Fruit fly (Drosophila melanogaster) whole organism, prepupa: ENCODE data around the gene ZC3H3.

ENCODE experiments used
- CG10669 ChIP-seq: fragments of 200-800 bp; sonication (Bioruptor generic); optimal IDR thresholded peaks from 3 replicates; lab custom pipeline; 2018; ENCODE audit warnings: missing biosample characterization, mild to moderate bottlenecking, missing genetic modification characterization, moderate library complexity
- CG11762 ChIP-seq: fragments of 200-800 bp; sonication (Bioruptor generic); optimal IDR thresholded peaks from 3 replicates; lab custom pipeline; 2016; ENCODE audit warnings: missing biosample characterization, missing genetic modification characterization; ENCODE audit not compliant: insufficient read depth
- CG11902 ChIP-seq: fragments of 200-800 bp; sonication (Bioruptor generic); optimal IDR thresholded peaks from 3 replicates; lab custom pipeline; 2016; ENCODE audit warnings: missing biosample characterization, missing genetic modification characterization
- CG15336 ChIP-seq: fragments of 200-800 bp; sonication (Bioruptor generic); IDR thresholded peaks from 2 replicates; pipeline ENCODE4 v1.3.6; 2022; ENCODE audit warnings: missing biosample characterization, missing genetic modification characterization
- CG1621 ChIP-seq: fragments of 200-800 bp; sonication (Bioruptor generic); optimal IDR thresholded peaks from 3 replicates; lab custom pipeline; 2018; ENCODE audit warnings: missing biosample characterization, mild to moderate bottlenecking, missing genetic modification characterization
- CG16779 ChIP-seq: fragments of 200-800 bp; sonication (Bioruptor generic); optimal IDR thresholded peaks from 3 replicates; lab custom pipeline; 2017; ENCODE audit warnings: missing biosample characterization, mild to moderate bottlenecking, missing genetic modification characterization
- CG31627 ChIP-seq: fragments of 200-800 bp; sonication (Bioruptor generic); optimal IDR thresholded peaks from 3 replicates; lab custom pipeline; 2016; ENCODE audit warnings: missing biosample characterization, missing genetic modification characterization
- CG32006 ChIP-seq: fragments of 200-800 bp; sonication (Bioruptor generic); optimal IDR thresholded peaks from 3 replicates; lab custom pipeline; 2017; ENCODE audit warnings: missing biosample characterization, mild to moderate bottlenecking, missing genetic modification characterization
- CG34406 ChIP-seq: fragments of 200-800 bp; sonication (Bioruptor generic); optimal IDR thresholded peaks from 3 replicates; lab custom pipeline; 2016; ENCODE audit warnings: missing biosample characterization, missing genetic modification characterization
- CG3919 ChIP-seq: fragments of 200-800 bp; sonication (Bioruptor generic); optimal IDR thresholded peaks from 3 replicates; lab custom pipeline; 2016; ENCODE audit warnings: missing biosample characterization, missing genetic modification characterization
- CG6163 ChIP-seq: fragments of 200-800 bp; sonication (Bioruptor generic); IDR thresholded peaks from 3 replicates; pipeline ENCODE4 v1.3.6; 2022; ENCODE audit warnings: missing biosample characterization, missing genetic modification characterization
- CG6276 ChIP-seq: fragments of 200-800 bp; sonication (Bioruptor generic); optimal IDR thresholded peaks from 2 replicates; lab custom pipeline; 2017; ENCODE audit warnings: missing biosample characterization, mild to moderate bottlenecking, missing genetic modification characterization
- CG6808 ChIP-seq: fragments of 200-800 bp; sonication (Bioruptor generic); optimal IDR thresholded peaks from 3 replicates; lab custom pipeline; 2017; ENCODE audit warnings: missing biosample characterization, missing genetic modification characterization, mild to moderate bottlenecking, moderate library complexity, missing genetic modification reagents
- CG6854 ChIP-seq: fragments of 200-800 bp; sonication (Bioruptor generic); optimal IDR thresholded peaks from 2 replicates; lab custom pipeline; 2017; ENCODE audit warnings: missing biosample characterization, mild to moderate bottlenecking, missing genetic modification characterization
- CG7368 ChIP-seq: fragments of 200-800 bp; sonication (Bioruptor generic); optimal IDR thresholded peaks from 3 replicates; lab custom pipeline; 2016; ENCODE audit warnings: missing biosample characterization, missing genetic modification characterization
- CG8119 ChIP-seq: fragments of 200-800 bp; sonication (Bioruptor generic); IDR thresholded peaks from 3 replicates; pipeline ENCODE4 v1.3.6; 2022; ENCODE audit warnings: missing biosample characterization, missing genetic modification characterization
- CG8319 ChIP-seq: fragments of 200-800 bp; sonication (Bioruptor generic); optimal IDR thresholded peaks from 3 replicates; lab custom pipeline; 2016; ENCODE audit warnings: missing biosample characterization, missing genetic modification characterization
- Eip75B ChIP-seq: fragments of 200-800 bp; sonication (Bioruptor generic); optimal IDR thresholded peaks from 3 replicates; lab custom pipeline; 2016; ENCODE audit warnings: missing biosample characterization, missing genetic modification characterization
- Eip78C ChIP-seq: fragments of 200-800 bp; sonication (Bioruptor generic); peaks from one replicate; lab custom pipeline; 2016; ENCODE audit warnings: missing biosample characterization, missing genetic modification characterization
- Gug ChIP-seq: fragments of 200-800 bp; sonication (Bioruptor generic); IDR thresholded peaks from 2 replicates; pipeline ENCODE4 v1.3.6; 2022; ENCODE audit warnings: missing biosample characterization, missing genetic modification characterization
- Hr38 ChIP-seq: sonication (Bioruptor generic); optimal IDR thresholded peaks from 2 replicates; lab custom pipeline; 2016; ENCODE audit warnings: missing biosample characterization, missing genetic modification characterization
- Hr39 ChIP-seq: fragments of 200-800 bp; sonication (Bioruptor generic); optimal IDR thresholded peaks from 2 replicates; lab custom pipeline; 2016; ENCODE audit warnings: missing biosample characterization, missing genetic modification characterization
- Hr4 ChIP-seq: fragments of 200-800 bp; sonication (Bioruptor generic); optimal IDR thresholded peaks from 3 replicates; lab custom pipeline; 2016; ENCODE audit warnings: missing biosample characterization, missing genetic modification characterization
- Lpt ChIP-seq: fragments of 200-800 bp; sonication (Bioruptor generic); optimal IDR thresholded peaks from 3 replicates; lab custom pipeline; 2016; ENCODE audit warnings: missing biosample characterization, missing genetic modification characterization
- Met ChIP-seq: fragments of 200-800 bp; sonication (Bioruptor generic); optimal IDR thresholded peaks from 3 replicates; lab custom pipeline; 2016; ENCODE audit warnings: missing biosample characterization, missing genetic modification characterization
- Sox102F ChIP-seq: fragments of 200-800 bp; sonication (Bioruptor generic); optimal IDR thresholded peaks from 2 replicates; lab custom pipeline; 2016; ENCODE audit warnings: missing biosample characterization, mild to moderate bottlenecking, missing genetic modification characterization
- Sox14 ChIP-seq: fragments of 200-800 bp; sonication (Bioruptor generic); optimal IDR thresholded peaks from 3 replicates; lab custom pipeline; 2016; ENCODE audit warnings: missing biosample characterization, missing genetic modification characterization
- Sox15 ChIP-seq: fragments of 200-800 bp; sonication (Bioruptor generic); optimal IDR thresholded peaks from 3 replicates; lab custom pipeline; 2016; ENCODE audit warnings: missing biosample characterization, missing genetic modification characterization
- achi ChIP-seq: fragments of 200-800 bp; sonication (Bioruptor generic); optimal IDR thresholded peaks from 3 replicates; lab custom pipeline; 2016; ENCODE audit warnings: missing biosample characterization, missing genetic modification characterization
- acj6 ChIP-seq: fragments of 200-800 bp; sonication (Bioruptor generic); optimal IDR thresholded peaks from 3 replicates; lab custom pipeline; 2016; ENCODE audit warnings: missing biosample characterization, missing genetic modification characterization
- cyc ChIP-seq: fragments of 200-800 bp; sonication (Bioruptor generic); optimal IDR thresholded peaks from 3 replicates; lab custom pipeline; 2016; ENCODE audit warnings: missing biosample characterization, missing genetic modification characterization
- dac ChIP-seq: fragments of 200-800 bp; sonication (Bioruptor generic); optimal IDR thresholded peaks from 2 replicates; lab custom pipeline; 2017; ENCODE audit warnings: missing biosample characterization, mild to moderate bottlenecking, missing genetic modification characterization
- dsx ChIP-seq: fragments of 200-800 bp; optimal IDR thresholded peaks from 3 replicates; lab custom pipeline; 2019; ENCODE audit warnings: missing biosample characterization, mild to moderate bottlenecking, missing genetic modification characterization, moderate library complexity; ENCODE audit not compliant: poor library complexity, severe bottlenecking
- eg ChIP-seq: fragments of 200-800 bp; sonication (Bioruptor generic); IDR thresholded peaks from 3 replicates; pipeline ENCODE4 v1.3.6; 2022; ENCODE audit warnings: missing biosample characterization, missing genetic modification characterization
- esn ChIP-seq: fragments of 200-800 bp; sonication (Bioruptor generic); optimal IDR thresholded peaks from 2 replicates; lab custom pipeline; 2016; ENCODE audit warnings: missing biosample characterization, mild to moderate bottlenecking, missing genetic modification characterization, moderate library complexity
- fd59A ChIP-seq: fragments of 200-800 bp; sonication (Bioruptor generic); optimal IDR thresholded peaks from 2 replicates; lab custom pipeline; 2017; ENCODE audit warnings: missing biosample characterization, mild to moderate bottlenecking, missing genetic modification characterization, missing genetic modification reagents
- fd85E ChIP-seq: fragments of 200-800 bp; sonication (Bioruptor generic); optimal IDR thresholded peaks from 3 replicates; lab custom pipeline; 2016; ENCODE audit warnings: missing biosample characterization, missing genetic modification characterization
- fkh ChIP-seq: fragments of 200-800 bp; sonication (Bioruptor generic); optimal IDR thresholded peaks from 3 replicates; lab custom pipeline; 2017; ENCODE audit warnings: missing biosample characterization, mild to moderate bottlenecking, missing genetic modification characterization, moderate library complexity
- lz ChIP-seq: fragments of 200-800 bp; sonication (Bioruptor generic); optimal IDR thresholded peaks from 3 replicates; lab custom pipeline; 2016; ENCODE audit warnings: missing biosample characterization, missing genetic modification characterization
- net ChIP-seq: fragments of 200-800 bp; sonication (Bioruptor generic); optimal IDR thresholded peaks from 3 replicates; lab custom pipeline; 2016; ENCODE audit warnings: missing biosample characterization, missing genetic modification characterization
- pdm3 ChIP-seq: fragments of 200-800 bp; sonication (Bioruptor generic); optimal IDR thresholded peaks from 3 replicates; lab custom pipeline; 2016; ENCODE audit warnings: missing biosample characterization, missing genetic modification characterization
- salr ChIP-seq, 2 experiments: fragments of 200-800 bp; sonication (Bioruptor generic); optimal IDR thresholded peaks; 3 replicates each; lab custom pipeline; 2016 to 2018; ENCODE audit warnings: missing biosample characterization in 2 of 2, missing genetic modification characterization in 2 of 2, mild to moderate bottlenecking in 1 of 2
- spab ChIP-seq: fragments of 200-800 bp; sonication (Bioruptor generic); optimal IDR thresholded peaks from 2 replicates; lab custom pipeline; 2017; ENCODE audit warnings: missing biosample characterization, mild to moderate bottlenecking, missing genetic modification characterization, missing genetic modification reagents
- ss ChIP-seq, 2 experiments: fragments of 200-800 bp; sonication (Bioruptor generic); optimal IDR thresholded peaks; 2 replicates in 1 of 2; 3 replicates in 1 of 2; lab custom pipeline; 2017 to 2018; ENCODE audit warnings: mild to moderate bottlenecking in 2 of 2, missing biosample characterization in 2 of 2, missing genetic modification characterization in 2 of 2, moderate library complexity in 1 of 2
- svp ChIP-seq: fragments of 200-800 bp; sonication (Bioruptor generic); peaks from one replicate; lab custom pipeline; 2016; ENCODE audit warnings: missing biosample characterization, missing genetic modification characterization
- vri ChIP-seq: fragments of 200-800 bp; sonication (Bioruptor generic); optimal IDR thresholded peaks from 3 replicates; lab custom pipeline; 2016; ENCODE audit warnings: missing biosample characterization, mild to moderate bottlenecking, missing genetic modification characterization

ZC3H3 gene

dm6 chr3L:8553125-8553524 is 43.6 kb upstream of the ZC3H3 start:
- TF ChIP-seq CG6276 (GFP tag; lab: Kevin White, UChicago), result no peak
- no peak for TF ChIP-seq CG1621 (tag; lab: Kevin White, UChicago)
- no peak for TF ChIP-seq CG32006 (GFP tag; lab: Kevin White, UChicago)
- no peak for TF ChIP-seq cyc (GFP tag; lab: Kevin White, UChicago)
- TF ChIP-seq Gug (GFP tag; lab: Robert Waterston, UW), result no peak
- TF ChIP-seq eg (GFP tag; lab: Robert Waterston, UW), result no peak
- no peak for TF ChIP-seq CG31627
- TF ChIP-seq Lpt, result no peak
- TF ChIP-seq Hr39, result no peak
- TF ChIP-seq CG7368, result no peak
- TF ChIP-seq lz, result no peak

dm6 chr3L:8550836-8551235 is 41.3 kb upstream of the ZC3H3 start:
- TF ChIP-seq CG6163 (GFP tag; lab: Robert Waterston, UW) (no peak), CG32006 (GFP tag; lab: Kevin White, UChicago) (peak; percentile 5), vri (GFP tag; lab: Kevin White, UChicago) (no peak), fkh (no peak), CG11902 (GFP tag; lab: Kevin White, UChicago) (no peak), CG15336 (GFP tag; lab: Robert Waterston, UW) (no peak), Gug (GFP tag; lab: Robert Waterston, UW) (no peak), fd59A (GFP tag; lab: Kevin White, UChicago) (no peak), Eip75B (GFP tag; lab: Kevin White, UChicago) (peak; percentile 20), acj6 (GFP tag; lab: Kevin White, UChicago) (no peak), CG6808 (GFP tag; lab: Kevin White, UChicago) (peak; percentile 20), dac (no peak), CG8319 (GFP tag; lab: Kevin White, UChicago) (no peak), Eip78C (GFP tag; lab: Kevin White, UChicago) (peak; percentile 52), Hr38 (no peak), CG8119 (GFP tag; lab: Robert Waterston, UW) (peak; percentile 30; the same call in 1 of the 3 replicates), CG3919 (GFP tag; lab: Kevin White, UChicago) (no peak), salr (GFP tag; optimal IDR thresholded peaks at IDR 0.05; lab: Kevin White, UChicago) (no peak), CG7368 (no peak), svp (GFP tag; lab: Kevin White, UChicago) (peak; percentile 85), spab (GFP tag; lab: Kevin White, UChicago) (no peak), Met (GFP tag; lab: Kevin White, UChicago) (no peak), fd85E (GFP tag; lab: Kevin White, UChicago) (no peak), CG11762 (GFP tag; lab: Kevin White, UChicago) (no peak), Sox14 (GFP tag; lab: Kevin White, UChicago) (no peak), dsx (GFP tag; lab: Kevin White, UChicago) (peak; percentile 41), Hr39 (no peak), CG10669 (GFP tag; lab: Kevin White, UChicago) (no peak), lz (no peak), net (GFP tag; lab: Kevin White, UChicago) (no peak), pdm3 (GFP tag; lab: Kevin White, UChicago) (no peak), CG31627 (no peak), Lpt (no peak), ss (GFP tag; optimal IDR thresholded peaks at IDR 0.05; lab: Kevin White, UChicago) (peak in 1 of 2 experiments; percentile 32), Hr4 (GFP tag; lab: Kevin White, UChicago) (no peak), Sox102F (no peak), eg (GFP tag; lab: Robert Waterston, UW) (0 out of 3 replicates have a peak, but pooled peaks have one; percentile 29), CG6276 (GFP tag; lab: Kevin White, UChicago) (no peak), Sox15 (GFP tag; lab: Kevin White, UChicago) (no peak), CG16779 (tag; lab: Kevin White, UChicago) (no peak), CG34406 (GFP tag; lab: Kevin White, UChicago) (no peak), CG6854 (no peak), esn (GFP tag; lab: Kevin White, UChicago) (no peak), achi (no peak)
